Worm (Caenorhabditis elegans): ENCODE measurements around the gene dgtr-1.

ce11 chrV:6541875-6542274 lies 45.0 kb downstream of the dgtr-1 start:
- TF ChIP-seq dpff-1 (tag; optimal IDR thresholded peaks at IDR 0.05) (no peak), mel-28 (tag; optimal IDR thresholded peaks at IDR 0.05; ENCODE audit: borderline replicate concordance) (no peak), ets-4 (GFP tag; optimal IDR thresholded peaks at IDR 0.05) (no peak), nhr-90 (tag; optimal IDR thresholded peaks at IDR 0.05) (no peak), Y53F4B.3 (GFP tag; IDR thresholded peaks at IDR 0.05) (no peak), snpc-4 (GFP tag; optimal IDR thresholded peaks at IDR 0.05) (no peak), snpc-4 (tag; optimal IDR thresholded peaks at IDR 0.05) (no peak), ztf-25 (GFP tag; IDR thresholded peaks at IDR 0.05) (no peak), tlf-1 (GFP tag; optimal IDR thresholded peaks at IDR 0.05) (no peak), pha-4 (tag; optimal IDR thresholded peaks at IDR 0.05) (no peak), aptf-3 (GFP tag; IDR thresholded peaks at IDR 0.05) (no peak), die-1 (tag; optimal IDR thresholded peaks at IDR 0.05) (peak; percentile 30)
